Fruit fly (Drosophila melanogaster): ENCODE results near the gene Pex1.

Gene Pex1

DNA sequence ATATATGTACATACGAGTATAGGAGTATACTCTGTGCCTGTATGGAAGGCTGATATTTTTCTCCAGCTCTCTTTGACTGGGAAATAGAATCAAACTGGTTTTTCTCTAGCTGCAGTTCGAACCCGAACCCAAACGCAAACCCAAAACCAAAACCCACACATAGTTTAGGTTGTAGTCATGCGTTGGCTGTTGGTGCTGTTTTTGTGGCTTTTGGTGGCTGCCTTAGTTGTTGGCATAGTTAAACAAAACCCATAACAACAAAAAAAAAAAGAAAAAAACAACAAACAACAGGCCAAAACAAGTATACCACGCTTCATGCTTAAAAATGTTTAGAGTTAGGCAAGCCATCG is 7.7 kb upstream of the Pex1 start:
- TF ChIP-seq CG17806 (tag; optimal IDR thresholded peaks at IDR 0.05) = no peak
- no peak for TF ChIP-seq CG8301 (tag; optimal IDR thresholded peaks at IDR 0.05)
- TF ChIP-seq rn (GFP tag; IDR thresholded peaks at IDR 0.05) = no peak
- TF ChIP-seq CG12605 (GFP tag; IDR thresholded peaks at IDR 0.05) = no peak
- no peak for TF ChIP-seq CG15710 (tag; optimal IDR thresholded peaks at IDR 0.05)
- TF ChIP-seq CG9948 (tag; optimal IDR thresholded peaks at IDR 0.05) = no peak
- TF ChIP-seq CG14655 (GFP tag; optimal IDR thresholded peaks at IDR 0.05) = no peak
- TF ChIP-seq Snoo (tag; optimal IDR thresholded peaks at IDR 0.05) = no peak
- TF ChIP-seq fd96Ca (GFP tag; IDR thresholded peaks at IDR 0.05) = no peak
- no peak for TF ChIP-seq CG8159 (tag; optimal IDR thresholded peaks at IDR 0.05)
- TF ChIP-seq Pif1B (GFP tag; optimal IDR thresholded peaks at IDR 0.05) = no peak
- no peak for TF ChIP-seq Pif1A (GFP tag; optimal IDR thresholded peaks at IDR 0.05)
- TF ChIP-seq CG10348 (GFP tag; IDR thresholded peaks at IDR 0.05) = no peak
- TF ChIP-seq D1 (tag; optimal IDR thresholded peaks at IDR 0.05) = no peak
- TF ChIP-seq CG13204 (GFP tag; optimal IDR thresholded peaks at IDR 0.05) = no peak

DNA sequence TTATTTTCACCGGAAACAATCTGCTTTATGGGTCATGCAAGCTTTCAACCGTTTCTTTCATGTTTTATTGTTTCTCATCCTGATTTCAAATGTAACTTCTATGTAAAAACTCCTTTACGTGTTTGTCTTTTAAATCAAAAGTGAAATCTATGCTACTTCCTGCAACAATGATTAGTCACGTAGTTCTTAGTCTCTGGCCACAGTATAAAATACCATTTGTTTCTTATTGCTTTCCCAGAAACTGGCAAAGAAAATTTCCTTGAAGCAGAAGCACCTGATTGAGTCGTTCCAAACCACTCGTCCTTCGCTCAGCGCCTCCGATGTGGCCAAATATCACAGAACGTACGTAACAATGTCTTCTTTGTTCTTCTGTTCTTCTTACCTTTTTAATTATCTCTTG is 3.8 kb downstream of the Pex1 start, which contains the start of gene btl:
btl (plus strand) TSS at position 301 of the 400 bp plus-strand sequence.
- no peak for TF ChIP-seq CG17806 (tag; optimal IDR thresholded peaks at IDR 0.05)
- TF ChIP-seq CG8301 (tag; optimal IDR thresholded peaks at IDR 0.05) = no peak
- TF ChIP-seq CG32121 (GFP tag; IDR thresholded peaks at IDR 0.05) = no peak
- TF ChIP-seq Pif1B (GFP tag; optimal IDR thresholded peaks at IDR 0.05) = no peak
- no peak for TF ChIP-seq CG13204 (GFP tag; optimal IDR thresholded peaks at IDR 0.05)
- TF ChIP-seq gl (tag; optimal IDR thresholded peaks at IDR 0.05) = no peak
- TF ChIP-seq CG12605 (GFP tag; IDR thresholded peaks at IDR 0.05) = no peak

DNA sequence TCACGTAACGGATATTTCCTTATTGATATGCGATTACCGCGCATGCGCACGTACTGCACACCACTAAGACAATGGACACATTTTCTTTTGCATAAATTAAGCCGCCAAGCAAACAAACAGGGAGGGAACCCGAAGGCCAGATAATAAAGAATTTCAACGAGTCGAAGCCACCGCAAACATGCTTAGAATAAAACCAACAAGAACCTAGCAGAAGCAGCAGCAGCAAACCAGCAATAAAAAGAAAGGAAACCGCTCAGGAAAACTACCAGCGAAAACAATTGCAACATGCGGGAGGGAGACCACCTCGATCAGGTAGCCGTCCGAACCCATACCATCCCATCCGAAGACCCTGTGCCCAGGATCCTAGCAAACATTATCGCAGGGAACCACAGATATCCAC is 4.9 kb downstream of the Pex1 start:
- TF ChIP-seq CG34367 (tag; optimal IDR thresholded peaks at IDR 0.05) = no peak

DNA sequence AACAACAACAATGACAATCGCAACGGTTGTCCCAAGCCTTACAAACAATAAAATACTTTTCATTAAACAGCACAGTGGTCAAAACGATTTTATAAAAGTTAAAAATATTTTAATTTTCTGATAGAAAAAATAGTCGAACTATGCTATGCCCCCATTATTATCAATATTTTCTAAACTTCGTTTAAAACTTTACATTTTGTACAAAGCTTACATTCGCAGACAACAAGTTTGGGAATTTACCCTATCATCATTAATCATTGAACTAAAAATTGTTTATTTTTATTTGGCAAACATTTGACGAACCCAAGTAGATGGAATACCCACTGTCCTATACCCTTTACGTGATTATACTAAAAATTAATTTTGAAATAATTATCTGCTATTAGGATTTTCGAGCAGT is 6.5 kb downstream of the Pex1 start:
- TF ChIP-seq CG8159 (tag; optimal IDR thresholded peaks at IDR 0.05) = no peak
- TF ChIP-seq Pif1A (GFP tag; optimal IDR thresholded peaks at IDR 0.05) = no peak
- TF ChIP-seq gl (tag; optimal IDR thresholded peaks at IDR 0.05) = no peak
- TF ChIP-seq CG12605 (GFP tag; IDR thresholded peaks at IDR 0.05) = no peak
- no peak for TF ChIP-seq D1 (tag; optimal IDR thresholded peaks at IDR 0.05)
- TF ChIP-seq Ets98B (GFP tag; IDR thresholded peaks at IDR 0.05) = no peak
- TF ChIP-seq Pif1B (GFP tag; optimal IDR thresholded peaks at IDR 0.05) = no peak
- no peak for TF ChIP-seq CG15710 (tag; optimal IDR thresholded peaks at IDR 0.05)
- no peak for TF ChIP-seq CG34367 (tag; optimal IDR thresholded peaks at IDR 0.05)

DNA sequence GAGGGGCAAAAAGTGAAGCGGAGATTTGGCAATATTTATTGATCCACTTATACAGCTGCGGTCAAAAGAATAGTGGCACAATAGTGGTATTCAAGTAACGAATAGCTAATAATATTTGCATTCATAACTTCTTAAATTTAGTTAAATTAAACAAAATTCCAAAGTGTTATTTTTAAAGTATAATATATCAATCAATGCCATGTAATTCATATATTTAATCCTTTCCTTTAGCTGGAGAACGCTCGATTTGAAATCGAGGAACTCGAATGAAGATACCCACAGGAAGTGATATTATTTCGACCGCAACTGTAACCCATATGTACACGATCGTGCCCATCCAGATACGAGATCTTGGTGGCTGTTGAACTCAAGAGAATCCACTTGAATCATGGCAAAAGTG is 7.5 kb downstream of the Pex1 start:
- no peak for TF ChIP-seq CG9948 (tag; optimal IDR thresholded peaks at IDR 0.05)
- TF ChIP-seq rn (GFP tag; IDR thresholded peaks at IDR 0.05) = no peak
- no peak for TF ChIP-seq gl (tag; optimal IDR thresholded peaks at IDR 0.05)
- TF ChIP-seq CG4496 (GFP tag; IDR thresholded peaks at IDR 0.05) = no peak
- TF ChIP-seq CG14655 (GFP tag; optimal IDR thresholded peaks at IDR 0.05) = no peak
- no peak for TF ChIP-seq EcR (GFP tag; optimal IDR thresholded peaks at IDR 0.05)
- TF ChIP-seq CG8301 (tag; optimal IDR thresholded peaks at IDR 0.05) = no peak
- TF ChIP-seq CG17806 (tag; optimal IDR thresholded peaks at IDR 0.05) = no peak
- TF ChIP-seq D1 (tag; optimal IDR thresholded peaks at IDR 0.05) = no peak
- TF ChIP-seq fd96Ca (GFP tag; IDR thresholded peaks at IDR 0.05) = no peak
- TF ChIP-seq CG34367 (tag; optimal IDR thresholded peaks at IDR 0.05) = no peak
- no peak for TF ChIP-seq Snoo (tag; optimal IDR thresholded peaks at IDR 0.05)
- no peak for TF ChIP-seq CG8159 (tag; optimal IDR thresholded peaks at IDR 0.05)
- TF ChIP-seq CG32121 (GFP tag; IDR thresholded peaks at IDR 0.05) = no peak
- no peak for TF ChIP-seq CG12605 (GFP tag; IDR thresholded peaks at IDR 0.05)

DNA sequence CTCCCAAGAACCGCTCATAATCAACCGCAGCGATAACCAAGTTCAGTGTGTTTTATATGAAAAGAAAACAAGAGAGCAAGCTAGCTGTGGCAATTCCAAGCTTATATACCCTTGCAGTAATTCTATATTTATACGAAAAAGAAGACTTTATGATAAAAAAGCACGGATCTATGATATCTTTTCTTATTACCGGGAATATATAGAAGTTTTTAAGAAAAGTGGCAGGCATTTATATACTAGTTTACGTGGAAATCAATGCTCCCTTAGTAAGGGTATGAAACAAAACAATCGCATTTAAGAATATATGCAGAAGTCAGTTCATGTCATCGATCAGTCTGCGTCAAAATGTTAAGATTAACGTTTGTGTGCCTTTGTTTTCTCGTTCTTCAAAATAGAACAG is 11.6 kb downstream of the Pex1 start, which contains the start of gene CG8100:
CG8100 (plus strand) TSS at position 333 of the 400 bp plus-strand sequence.
- TF ChIP-seq Ets98B (GFP tag; IDR thresholded peaks at IDR 0.05) (peak; percentile 69; the same call in 1 of the 2 replicates), D1 (tag; optimal IDR thresholded peaks at IDR 0.05) (no peak), fd96Ca (GFP tag; IDR thresholded peaks at IDR 0.05) (no peak), CG34367 (tag; optimal IDR thresholded peaks at IDR 0.05) (peak; percentile 43), CG4496 (GFP tag; IDR thresholded peaks at IDR 0.05) (no peak), Pif1A (GFP tag; optimal IDR thresholded peaks at IDR 0.05) (peak; percentile 63), CG14655 (GFP tag; optimal IDR thresholded peaks at IDR 0.05) (peak; percentile 76), CG9948 (tag; optimal IDR thresholded peaks at IDR 0.05) (no peak), CG8159 (tag; optimal IDR thresholded peaks at IDR 0.05) (peak; percentile 84), rn (GFP tag; IDR thresholded peaks at IDR 0.05) (no peak), Pif1B (GFP tag; optimal IDR thresholded peaks at IDR 0.05) (peak; percentile 40), EcR (GFP tag; optimal IDR thresholded peaks at IDR 0.05) (peak; percentile 51), CG13204 (GFP tag; optimal IDR thresholded peaks at IDR 0.05) (no peak), CG10348 (GFP tag; IDR thresholded peaks at IDR 0.05) (no peak), CG12605 (GFP tag; IDR thresholded peaks at IDR 0.05) (no peak), Snoo (tag; optimal IDR thresholded peaks at IDR 0.05) (peak; percentile 61), CG32121 (GFP tag; IDR thresholded peaks at IDR 0.05) (no peak), gl (tag; optimal IDR thresholded peaks at IDR 0.05) (no peak), CG17806 (tag; optimal IDR thresholded peaks at IDR 0.05) (no peak), CG8301 (tag; optimal IDR thresholded peaks at IDR 0.05) (peak; percentile 70), CG15710 (tag; optimal IDR thresholded peaks at IDR 0.05) (peak; percentile 65)

DNA sequence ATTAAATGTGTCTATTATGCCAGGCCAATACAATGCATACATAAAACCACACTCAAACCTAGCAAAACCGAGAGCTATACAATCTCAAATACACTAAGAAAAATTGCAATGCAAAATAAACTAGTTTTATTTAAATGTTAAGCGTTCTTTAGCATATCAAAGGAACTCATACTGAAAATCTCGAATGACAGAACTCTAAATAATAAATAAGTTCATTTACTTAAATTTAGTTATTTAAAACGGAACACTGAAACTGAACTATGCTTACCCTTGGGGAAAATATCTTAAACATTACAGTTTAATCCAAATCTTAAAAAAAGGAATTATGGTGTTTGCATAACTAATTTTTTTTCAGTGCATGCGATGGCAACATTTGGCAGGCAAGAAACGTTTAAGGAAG is 14.5 kb downstream of the Pex1 start:
- TF ChIP-seq CG8301 (tag; optimal IDR thresholded peaks at IDR 0.05) (no peak), CG8159 (tag; optimal IDR thresholded peaks at IDR 0.05) (no peak), gl (tag; optimal IDR thresholded peaks at IDR 0.05) (no peak), CG12605 (GFP tag; IDR thresholded peaks at IDR 0.05) (no peak), EcR (GFP tag; optimal IDR thresholded peaks at IDR 0.05) (no peak), Pif1A (GFP tag; optimal IDR thresholded peaks at IDR 0.05) (no peak), CG10348 (GFP tag; IDR thresholded peaks at IDR 0.05) (no peak), Ets98B (GFP tag; IDR thresholded peaks at IDR 0.05) (no peak), CG14655 (GFP tag; optimal IDR thresholded peaks at IDR 0.05) (no peak), Snoo (tag; optimal IDR thresholded peaks at IDR 0.05) (no peak), CG34367 (tag; optimal IDR thresholded peaks at IDR 0.05) (no peak), CG17806 (tag; optimal IDR thresholded peaks at IDR 0.05) (no peak), CG9948 (tag; optimal IDR thresholded peaks at IDR 0.05) (no peak), CG32121 (GFP tag; IDR thresholded peaks at IDR 0.05) (no peak), CG4496 (GFP tag; IDR thresholded peaks at IDR 0.05) (no peak), rn (GFP tag; IDR thresholded peaks at IDR 0.05) (no peak), fd96Ca (GFP tag; IDR thresholded peaks at IDR 0.05) (no peak), CG13204 (GFP tag; optimal IDR thresholded peaks at IDR 0.05) (no peak), Pif1B (GFP tag; optimal IDR thresholded peaks at IDR 0.05) (no peak)

Measured in whole organism, pupa.